Fruit fly (Drosophila melanogaster) whole organism, prepupa: ENCODE measurements around the gene sol.
A peak's percentile ranks its signal among the peaks of the same experiment; 100 is the strongest.

Experiments used
- CG10631 ChIP-seq: fragments of 200-800 bp; sonication (Bioruptor generic); optimal IDR thresholded peaks from 2 replicates; lab custom pipeline; 2016; ENCODE audit warnings: missing biosample characterization, missing genetic modification characterization
- CG10669 ChIP-seq: fragments of 200-800 bp; sonication (Bioruptor generic); optimal IDR thresholded peaks from 3 replicates; lab custom pipeline; 2018; ENCODE audit warnings: missing biosample characterization, mild to moderate bottlenecking, missing genetic modification characterization, moderate library complexity
- CG11294 ChIP-seq: fragments of 200-800 bp; sonication (Bioruptor generic); IDR thresholded peaks from 2 replicates; pipeline ENCODE4 v1.3.6; 2022; ENCODE audit warnings: missing biosample characterization, missing genetic modification characterization
- CG11762 ChIP-seq: fragments of 200-800 bp; sonication (Bioruptor generic); optimal IDR thresholded peaks from 3 replicates; lab custom pipeline; 2016; ENCODE audit warnings: missing biosample characterization, missing genetic modification characterization; ENCODE audit not compliant: insufficient read depth
- CG11902 ChIP-seq: fragments of 200-800 bp; sonication (Bioruptor generic); optimal IDR thresholded peaks from 3 replicates; lab custom pipeline; 2016; ENCODE audit warnings: missing biosample characterization, missing genetic modification characterization
- CG16779 ChIP-seq: fragments of 200-800 bp; sonication (Bioruptor generic); optimal IDR thresholded peaks from 3 replicates; lab custom pipeline; 2017; ENCODE audit warnings: missing biosample characterization, mild to moderate bottlenecking, missing genetic modification characterization
- CG31627 ChIP-seq: fragments of 200-800 bp; sonication (Bioruptor generic); optimal IDR thresholded peaks from 3 replicates; lab custom pipeline; 2016; ENCODE audit warnings: missing biosample characterization, missing genetic modification characterization
- CG32006 ChIP-seq: fragments of 200-800 bp; sonication (Bioruptor generic); optimal IDR thresholded peaks from 3 replicates; lab custom pipeline; 2017; ENCODE audit warnings: missing biosample characterization, mild to moderate bottlenecking, missing genetic modification characterization
- CG34406 ChIP-seq: fragments of 200-800 bp; sonication (Bioruptor generic); optimal IDR thresholded peaks from 3 replicates; lab custom pipeline; 2016; ENCODE audit warnings: missing biosample characterization, missing genetic modification characterization
- CG4318 ChIP-seq: fragments of 200-800 bp; sonication (Bioruptor generic); optimal IDR thresholded peaks from 3 replicates; lab custom pipeline; 2017; ENCODE audit warnings: missing biosample characterization, mild to moderate bottlenecking, missing genetic modification characterization
- CG6163 ChIP-seq: fragments of 200-800 bp; sonication (Bioruptor generic); IDR thresholded peaks from 3 replicates; pipeline ENCODE4 v1.3.6; 2022; ENCODE audit warnings: missing biosample characterization, missing genetic modification characterization
- CG6276 ChIP-seq: fragments of 200-800 bp; sonication (Bioruptor generic); optimal IDR thresholded peaks from 2 replicates; lab custom pipeline; 2017; ENCODE audit warnings: missing biosample characterization, mild to moderate bottlenecking, missing genetic modification characterization
- CG6792 ChIP-seq: fragments of 200-800 bp; sonication (Bioruptor generic); optimal IDR thresholded peaks from 3 replicates; lab custom pipeline; 2016; ENCODE audit warnings: missing biosample characterization, missing genetic modification characterization
- CG6808 ChIP-seq: fragments of 200-800 bp; sonication (Bioruptor generic); optimal IDR thresholded peaks from 3 replicates; lab custom pipeline; 2017; ENCODE audit warnings: missing biosample characterization, missing genetic modification characterization, mild to moderate bottlenecking, moderate library complexity, missing genetic modification reagents
- CG7368 ChIP-seq: fragments of 200-800 bp; sonication (Bioruptor generic); optimal IDR thresholded peaks from 3 replicates; lab custom pipeline; 2016; ENCODE audit warnings: missing biosample characterization, missing genetic modification characterization
- CG8119 ChIP-seq: fragments of 200-800 bp; sonication (Bioruptor generic); IDR thresholded peaks from 3 replicates; pipeline ENCODE4 v1.3.6; 2022; ENCODE audit warnings: missing biosample characterization, missing genetic modification characterization
- CG8319 ChIP-seq: fragments of 200-800 bp; sonication (Bioruptor generic); optimal IDR thresholded peaks from 3 replicates; lab custom pipeline; 2016; ENCODE audit warnings: missing biosample characterization, missing genetic modification characterization
- CG9139 ChIP-seq: fragments of 200-800 bp; sonication (Bioruptor generic); optimal IDR thresholded peaks from 3 replicates; lab custom pipeline; 2017; ENCODE audit warnings: missing biosample characterization, mild to moderate bottlenecking, missing genetic modification characterization
- Eip75B ChIP-seq: fragments of 200-800 bp; sonication (Bioruptor generic); optimal IDR thresholded peaks from 3 replicates; lab custom pipeline; 2016; ENCODE audit warnings: missing biosample characterization, missing genetic modification characterization
- Eip78C ChIP-seq: fragments of 200-800 bp; sonication (Bioruptor generic); peaks from one replicate; lab custom pipeline; 2016; ENCODE audit warnings: missing biosample characterization, missing genetic modification characterization
- Ets21C ChIP-seq: fragments of 200-800 bp; sonication (Bioruptor generic); optimal IDR thresholded peaks from 3 replicates; lab custom pipeline; 2016; ENCODE audit warnings: missing biosample characterization, missing genetic modification characterization
- Ets96B ChIP-seq: fragments of 200-800 bp; optimal IDR thresholded peaks from 2 replicates; lab custom pipeline; 2019; ENCODE audit warnings: missing biosample characterization, mild to moderate bottlenecking, missing genetic modification characterization, moderate library complexity
- Gug ChIP-seq: fragments of 200-800 bp; sonication (Bioruptor generic); IDR thresholded peaks from 2 replicates; pipeline ENCODE4 v1.3.6; 2022; ENCODE audit warnings: missing biosample characterization, missing genetic modification characterization
- Hr38 ChIP-seq: sonication (Bioruptor generic); optimal IDR thresholded peaks from 2 replicates; lab custom pipeline; 2016; ENCODE audit warnings: missing biosample characterization, missing genetic modification characterization
- Lpt ChIP-seq: fragments of 200-800 bp; sonication (Bioruptor generic); optimal IDR thresholded peaks from 3 replicates; lab custom pipeline; 2016; ENCODE audit warnings: missing biosample characterization, missing genetic modification characterization
- Met ChIP-seq: fragments of 200-800 bp; sonication (Bioruptor generic); optimal IDR thresholded peaks from 3 replicates; lab custom pipeline; 2016; ENCODE audit warnings: missing biosample characterization, missing genetic modification characterization
- OdsH ChIP-seq: fragments of 200-800 bp; sonication (Bioruptor generic); optimal IDR thresholded peaks from 3 replicates; lab custom pipeline; 2016; ENCODE audit warnings: missing biosample characterization, missing genetic modification characterization
- Smox ChIP-seq: fragments of 200-800 bp; sonication (Bioruptor generic); optimal IDR thresholded peaks from 3 replicates; lab custom pipeline; 2016; ENCODE audit warnings: missing biosample characterization, missing genetic modification characterization
- Sox102F ChIP-seq: fragments of 200-800 bp; sonication (Bioruptor generic); optimal IDR thresholded peaks from 2 replicates; lab custom pipeline; 2016; ENCODE audit warnings: missing biosample characterization, mild to moderate bottlenecking, missing genetic modification characterization
- Sox14 ChIP-seq: fragments of 200-800 bp; sonication (Bioruptor generic); optimal IDR thresholded peaks from 3 replicates; lab custom pipeline; 2016; ENCODE audit warnings: missing biosample characterization, missing genetic modification characterization
- acj6 ChIP-seq: fragments of 200-800 bp; sonication (Bioruptor generic); optimal IDR thresholded peaks from 3 replicates; lab custom pipeline; 2016; ENCODE audit warnings: missing biosample characterization, missing genetic modification characterization
- dsx ChIP-seq: fragments of 200-800 bp; optimal IDR thresholded peaks from 3 replicates; lab custom pipeline; 2019; ENCODE audit warnings: missing biosample characterization, mild to moderate bottlenecking, missing genetic modification characterization, moderate library complexity; ENCODE audit not compliant: poor library complexity, severe bottlenecking
- eg ChIP-seq: fragments of 200-800 bp; sonication (Bioruptor generic); IDR thresholded peaks from 3 replicates; pipeline ENCODE4 v1.3.6; 2022; ENCODE audit warnings: missing biosample characterization, missing genetic modification characterization
- esn ChIP-seq: fragments of 200-800 bp; sonication (Bioruptor generic); optimal IDR thresholded peaks from 2 replicates; lab custom pipeline; 2016; ENCODE audit warnings: missing biosample characterization, mild to moderate bottlenecking, missing genetic modification characterization, moderate library complexity
- fd59A ChIP-seq: fragments of 200-800 bp; sonication (Bioruptor generic); optimal IDR thresholded peaks from 2 replicates; lab custom pipeline; 2017; ENCODE audit warnings: missing biosample characterization, mild to moderate bottlenecking, missing genetic modification characterization, missing genetic modification reagents
- fd85E ChIP-seq: fragments of 200-800 bp; sonication (Bioruptor generic); optimal IDR thresholded peaks from 3 replicates; lab custom pipeline; 2016; ENCODE audit warnings: missing biosample characterization, missing genetic modification characterization
- fkh ChIP-seq: fragments of 200-800 bp; sonication (Bioruptor generic); optimal IDR thresholded peaks from 3 replicates; lab custom pipeline; 2017; ENCODE audit warnings: missing biosample characterization, mild to moderate bottlenecking, missing genetic modification characterization, moderate library complexity
- lz ChIP-seq: fragments of 200-800 bp; sonication (Bioruptor generic); optimal IDR thresholded peaks from 3 replicates; lab custom pipeline; 2016; ENCODE audit warnings: missing biosample characterization, missing genetic modification characterization
- net ChIP-seq: fragments of 200-800 bp; sonication (Bioruptor generic); optimal IDR thresholded peaks from 3 replicates; lab custom pipeline; 2016; ENCODE audit warnings: missing biosample characterization, missing genetic modification characterization
- pdm3 ChIP-seq: fragments of 200-800 bp; sonication (Bioruptor generic); optimal IDR thresholded peaks from 3 replicates; lab custom pipeline; 2016; ENCODE audit warnings: missing biosample characterization, missing genetic modification characterization
- spab ChIP-seq: fragments of 200-800 bp; sonication (Bioruptor generic); optimal IDR thresholded peaks from 2 replicates; lab custom pipeline; 2017; ENCODE audit warnings: missing biosample characterization, mild to moderate bottlenecking, missing genetic modification characterization, missing genetic modification reagents
- ss ChIP-seq, 2 experiments: fragments of 200-800 bp; sonication (Bioruptor generic); optimal IDR thresholded peaks; 2 replicates in 1 of 2; 3 replicates in 1 of 2; lab custom pipeline; 2017 to 2018; ENCODE audit warnings: mild to moderate bottlenecking in 2 of 2, missing biosample characterization in 2 of 2, missing genetic modification characterization in 2 of 2, moderate library complexity in 1 of 2
- svp ChIP-seq: fragments of 200-800 bp; sonication (Bioruptor generic); peaks from one replicate; lab custom pipeline; 2016; ENCODE audit warnings: missing biosample characterization, missing genetic modification characterization
- topi ChIP-seq: fragments of 200-800 bp; sonication (Bioruptor generic); optimal IDR thresholded peaks from 3 replicates; lab custom pipeline; 2016; ENCODE audit warnings: missing biosample characterization, missing genetic modification characterization
- vri ChIP-seq: fragments of 200-800 bp; sonication (Bioruptor generic); optimal IDR thresholded peaks from 3 replicates; lab custom pipeline; 2016; ENCODE audit warnings: missing biosample characterization, mild to moderate bottlenecking, missing genetic modification characterization

The sol gene

DNA sequence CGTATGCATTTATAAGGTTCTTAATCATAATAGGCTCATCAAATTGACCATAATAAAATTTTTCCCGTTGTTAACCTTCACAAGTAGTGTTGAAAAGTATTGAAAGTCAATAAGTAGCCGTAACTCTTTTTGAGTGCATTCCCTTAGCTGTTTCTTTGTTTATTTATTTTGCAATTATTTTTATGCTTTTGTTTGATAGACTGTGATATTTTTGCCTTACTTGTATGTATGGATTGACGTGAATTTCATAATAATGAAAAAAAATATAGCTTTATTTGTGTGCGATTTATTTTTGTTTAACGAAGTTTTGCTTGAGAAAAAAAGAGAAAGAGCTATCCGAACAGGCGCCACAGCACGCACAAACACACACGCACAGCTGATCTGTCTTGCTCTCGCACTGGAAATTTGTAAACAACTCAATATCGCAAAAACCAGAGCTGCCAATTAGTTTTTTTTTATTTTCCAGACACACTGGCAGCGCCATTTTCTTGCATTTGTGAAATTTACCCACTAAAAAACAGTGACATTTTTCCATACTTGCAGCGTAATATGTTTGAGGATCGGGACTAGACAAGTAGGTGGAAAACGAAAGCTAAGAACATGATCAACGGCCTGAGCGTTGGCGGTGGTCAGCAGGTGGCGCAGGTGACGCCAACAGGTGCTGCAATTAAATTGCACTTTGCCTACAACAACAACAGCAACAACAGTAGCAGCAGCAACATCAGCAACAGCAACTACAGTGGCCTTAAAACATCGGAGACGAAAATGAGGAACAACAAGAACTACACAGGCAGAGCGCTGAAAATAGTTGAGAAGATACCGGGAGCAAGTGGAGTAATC lies 19.3 kb downstream of the sol start:
- TF ChIP-seq CG10669 (GFP tag; lab: Kevin White, UChicago) (peak; percentile 13), Ets21C (GFP tag; lab: Kevin White, UChicago) (no peak), CG8119 (GFP tag; lab: Robert Waterston, UW) (no peak), CG32006 (GFP tag; lab: Kevin White, UChicago) (no peak), fkh (GFP tag; lab: Kevin White, UChicago) (peak; percentile 71), CG6808 (peak; percentile 35), lz (no peak), Hr38 (GFP tag; lab: Kevin White, UChicago) (no peak), CG10631 (peak; percentile 29), ss (GFP tag; optimal IDR thresholded peaks at IDR 0.05; lab: Kevin White, UChicago) (peak; percentile 24 to 27), CG16779 (tag; lab: Kevin White, UChicago) (peak; percentile 28), CG11762 (no peak), Gug (no peak), CG11294 (GFP tag; lab: Robert Waterston, UW) (no peak), CG9139 (GFP tag; lab: Kevin White, UChicago) (no peak), CG6163 (GFP tag; lab: Robert Waterston, UW) (no peak), dsx (GFP tag; lab: Kevin White, UChicago) (no peak), Met (GFP tag; lab: Kevin White, UChicago) (peak; percentile 25), CG4318 (GFP tag; lab: Kevin White, UChicago) (no peak), acj6 (no peak), Eip78C (peak; percentile 58), topi (GFP tag; lab: Kevin White, UChicago) (peak; percentile 0), Eip75B (GFP tag; lab: Kevin White, UChicago) (peak; percentile 20), fd85E (no peak), eg (no peak), pdm3 (GFP tag; lab: Kevin White, UChicago) (no peak), Ets96B (tag; lab: Kevin White, UChicago) (no peak), OdsH (GFP tag; lab: Kevin White, UChicago) (no peak), spab (no peak), Lpt (no peak), fd59A (GFP tag; lab: Kevin White, UChicago) (no peak), CG6792 (no peak), CG31627 (GFP tag; lab: Kevin White, UChicago) (peak; percentile 4), esn (peak; percentile 19), CG11902 (GFP tag; lab: Kevin White, UChicago) (no peak), vri (GFP tag; lab: Kevin White, UChicago) (peak; percentile 24), CG7368 (GFP tag; lab: Kevin White, UChicago) (no peak), CG8319 (GFP tag; lab: Kevin White, UChicago) (no peak), CG6276 (GFP tag; lab: Kevin White, UChicago) (no peak), CG34406 (GFP tag; lab: Kevin White, UChicago) (no peak), Sox14 (GFP tag; lab: Kevin White, UChicago) (peak; percentile 42), Smox (GFP tag; lab: Kevin White, UChicago) (no peak), Sox102F (GFP tag; lab: Kevin White, UChicago) (peak; percentile 23), svp (GFP tag; lab: Kevin White, UChicago) (no peak), net (GFP tag; lab: Kevin White, UChicago) (no peak)
